Worm (Caenorhabditis elegans): ENCODE measurements around the gene hsp-25.

DNA sequence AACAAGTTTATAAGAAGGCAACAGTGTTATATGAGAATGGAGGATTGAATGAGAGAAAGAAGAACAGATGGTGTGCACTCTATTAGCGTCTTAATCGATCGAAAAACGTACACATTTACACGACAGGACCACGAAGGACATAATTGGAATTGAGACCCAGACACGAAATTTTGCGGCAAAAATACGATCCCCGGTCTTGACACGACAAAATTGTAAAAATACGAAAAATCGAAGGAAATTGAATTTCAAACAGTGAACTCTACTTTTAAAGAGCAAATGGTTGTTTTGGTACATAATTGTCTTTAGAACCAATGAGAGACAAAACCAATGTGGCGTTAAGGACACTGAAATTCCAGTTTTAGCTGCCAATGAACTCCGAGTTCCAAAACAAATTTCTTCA, 17.0 kb downstream of the hsp-25 start, which contains the start of gene lelo-3:
- no peak for TF ChIP-seq him-1 (tag; optimal IDR thresholded peaks at IDR 0.05)
- no peak for TF ChIP-seq dao-5 (tag; optimal IDR thresholded peaks at IDR 0.05)

Data from whole organism, L4/young adult.